Worm (Caenorhabditis elegans): ENCODE data around the gene gly-11.

DNA sequence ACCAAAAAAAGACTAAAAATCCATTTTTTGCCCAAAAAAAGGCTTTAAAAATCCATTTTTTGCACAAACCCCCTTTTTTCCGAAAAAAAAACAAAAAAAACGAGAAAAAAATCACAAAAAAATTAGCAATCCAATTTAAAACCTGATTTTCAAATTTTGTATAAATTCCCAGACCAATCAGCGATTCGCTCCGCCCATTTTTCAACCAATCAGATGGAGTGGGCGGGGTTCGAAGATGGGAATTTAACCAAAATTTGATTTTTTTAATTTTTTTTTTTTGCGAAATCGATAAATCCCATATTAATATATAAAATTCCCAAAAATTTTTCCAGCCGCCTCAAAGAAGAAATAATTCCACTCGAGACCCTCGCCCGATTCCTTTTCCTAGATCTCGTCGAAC is 44.4 kb upstream of the gly-11 start:
- TF ChIP-seq zag-1 (tag; optimal IDR thresholded peaks at IDR 0.05) (no peak), nhr-76 (tag; optimal IDR thresholded peaks at IDR 0.05) (no peak), unc-62 (GFP tag; optimal IDR thresholded peaks at IDR 0.05 in 1 of 2) (no peak), unc-62 (tag; optimal IDR thresholded peaks at IDR 0.05) (no peak), nhr-77 (tag; optimal IDR thresholded peaks at IDR 0.05) (no peak), lin-13 (GFP tag; optimal IDR thresholded peaks at IDR 0.05) (no peak), madf-5 (GFP tag; IDR thresholded peaks at IDR 0.05) (no peak), nhr-11 (tag; optimal IDR thresholded peaks at IDR 0.05) (no peak)

Measured in whole organism, L4 larva.